Worm (Caenorhabditis elegans) whole organism, L4/young adult: ENCODE measurements around the gene T26H8.5.

Experiments
- W03F9.2 ChIP-seq: fragments of 150-350 bp; optimal IDR thresholded peaks from 2 replicates; lab custom pipeline; 2014; ENCODE audit warnings: missing biosample characterization, missing genetic modification characterization
- dao-5 ChIP-seq: sonication (generic microtip); optimal IDR thresholded peaks from 2 replicates; lab custom pipeline; 2016; ENCODE audit warnings: missing genotype, missing genetic modification characterization, moderate library complexity, missing compliant biosample characterization
- him-1 ChIP-seq: sonication (generic microtip); optimal IDR thresholded peaks from 2 replicates; lab custom pipeline; 2016; ENCODE audit warnings: missing genotype, missing genetic modification reagents, missing genetic modification characterization, missing compliant biosample characterization

- no peak for TF ChIP-seq W03F9.2 (tag; lab: Kevin White, UChicago)
- no peak for TF ChIP-seq him-1 (tag; lab: Kevin White, UChicago)
- TF ChIP-seq dao-5 (tag; lab: Kevin White, UChicago) = no peak
Observed at ce11 chrV:15310780-15311179, 5.4 kb upstream of the T26H8.5 start, which contains the start of gene irld-62.
